Fruit fly (Drosophila melanogaster): Measurements from ENCODE around the gene CG14440.
A peak's percentile ranks its signal among the peaks of the same experiment; 100 is the strongest.

DNA sequence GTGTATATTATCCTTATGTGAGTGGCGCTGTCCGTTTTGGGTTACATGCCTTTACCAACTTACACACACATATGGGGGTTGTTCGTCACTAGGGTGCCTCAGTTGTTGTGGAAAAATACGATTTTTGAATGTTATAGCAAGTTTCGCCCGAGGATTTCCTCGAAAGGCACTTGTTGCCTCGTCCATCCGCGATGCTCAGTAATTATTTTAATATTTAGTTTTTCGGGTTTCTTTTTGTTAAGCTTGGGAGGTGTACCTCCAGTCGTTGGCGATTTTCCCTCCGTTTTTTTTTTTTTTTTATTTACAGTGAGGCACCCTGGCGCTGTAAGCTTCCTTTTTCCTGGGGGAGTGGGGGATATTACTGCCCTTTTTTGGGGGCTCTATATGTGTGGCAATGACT, 1.9 kb downstream of the CG14440 start:
- TF ChIP-seq Crg-1 (GFP tag; optimal IDR thresholded peaks at IDR 0.05) (peak; percentile 38), CG7045 (GFP tag; optimal IDR thresholded peaks at IDR 0.05) (peak; percentile 57), cic (GFP tag; optimal IDR thresholded peaks at IDR 0.05) (no peak), Clk (GFP tag; optimal IDR thresholded peaks at IDR 0.05) (peak; percentile 27), CG14711 (tag; optimal IDR thresholded peaks at IDR 0.05) (peak; percentile 45), toe (GFP tag; optimal IDR thresholded peaks at IDR 0.05) (peak; percentile 60), ovo (GFP tag; optimal IDR thresholded peaks at IDR 0.05) (peak; percentile 14), tj (GFP tag; optimal IDR thresholded peaks at IDR 0.05) (peak; percentile 40), CG11617 (GFP tag; optimal IDR thresholded peaks at IDR 0.05) (peak; percentile 63), Hr96 (GFP tag; optimal IDR thresholded peaks at IDR 0.05) (no peak), CG1620 (GFP tag; optimal IDR thresholded peaks at IDR 0.05) (no peak), pad (GFP tag; optimal IDR thresholded peaks at IDR 0.05) (no peak)
